Worm (Caenorhabditis elegans): ENCODE measurements around the gene Y11D7A.5.
"Not testable (repeated sequence)": the region's sequence is repeated elsewhere in the genome, so short reads cannot be mapped to it uniquely, and the experiment has no call there.

The Y11D7A.5 gene

ce11 chrIV:9194524-9194923 is 50.8 kb downstream of the Y11D7A.5 start, which contains the start of gene C46C2.7:
Gene C46C2.7 (plus strand): TSS chrIV:9194824.
- TF ChIP-seq ZK546.5, elt-3, nhr-237 (tag; optimal IDR thresholded peaks at IDR 0.05): not testable (repeated sequence)
